Worm (Caenorhabditis elegans): ENCODE results near the gene T24F1.4.

T24F1.4 gene

DNA sequence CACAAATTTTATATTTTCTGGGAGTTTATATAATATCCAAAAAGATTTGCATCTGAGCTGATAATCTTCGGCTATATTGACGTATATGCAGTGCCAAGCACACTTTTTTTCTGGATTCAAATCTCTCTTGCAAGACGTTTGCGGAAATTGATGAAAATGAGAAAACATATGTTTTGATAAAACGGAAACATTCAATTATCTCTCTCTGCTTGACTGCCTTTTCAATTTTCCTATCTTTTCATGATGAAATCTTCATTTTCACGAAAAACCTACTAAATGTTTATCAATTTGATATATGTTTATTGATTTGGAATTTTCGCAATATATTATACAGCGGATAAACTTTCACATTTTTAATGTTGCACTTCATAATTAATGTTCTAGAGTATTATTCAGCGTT, 6.1 kb downstream of the T24F1.4 start:
- TF ChIP-seq nhr-85 (tag) (peak; percentile 61), lin-14 (GFP tag; optimal IDR thresholded peaks at IDR 0.05) (peak; percentile 34), lin-35 (GFP tag; optimal IDR thresholded peaks at IDR 0.05) (no peak), blmp-1 (tag; optimal IDR thresholded peaks at IDR 0.05) (peak; percentile 70), dsc-1 (tag; optimal IDR thresholded peaks at IDR 0.05) (peak; percentile 44)

DNA sequence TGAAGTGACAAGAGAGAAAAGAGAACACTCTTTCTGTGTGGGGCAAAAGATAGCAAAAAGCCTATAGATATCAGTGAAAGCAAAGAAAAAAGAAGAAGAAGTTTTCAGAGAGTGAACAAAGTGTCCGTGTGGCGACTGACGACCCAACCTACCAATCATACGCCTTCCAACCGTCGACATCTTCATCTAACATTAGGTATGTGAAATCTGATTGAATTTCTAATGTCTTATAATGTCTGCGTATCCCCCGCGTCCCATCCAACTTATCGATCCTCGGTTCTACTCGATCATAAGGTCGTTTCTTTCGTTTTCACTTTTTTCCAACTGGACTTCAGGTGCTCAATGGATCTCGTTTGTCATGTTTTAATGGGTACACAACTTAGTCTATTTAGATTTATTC, 6.7 kb downstream of the T24F1.4 start:
- TF ChIP-seq nhr-85 (tag) (peak; percentile 77), lin-35 (GFP tag; optimal IDR thresholded peaks at IDR 0.05) (peak in 1 of 2 experiments; percentile 43), unc-30 (tag; optimal IDR thresholded peaks at IDR 0.05) (no peak), blmp-1 (tag; optimal IDR thresholded peaks at IDR 0.05) (peak; percentile 94), jun-1 (tag; optimal IDR thresholded peaks at IDR 0.05) (no peak), mdl-1 (tag; optimal IDR thresholded peaks at IDR 0.05) (peak in 1 of 2 experiments; percentile 10), efl-1 (optimal IDR thresholded peaks at IDR 0.05) (no peak), efl-1 (GFP tag; optimal IDR thresholded peaks at IDR 0.05 in 1 of 2) (peak in 1 of 2 experiments; percentile 73), ceh-90 (tag; optimal IDR thresholded peaks at IDR 0.05) (no peak), lin-14 (GFP tag; optimal IDR thresholded peaks at IDR 0.05) (peak; percentile 29), elt-3 (tag; optimal IDR thresholded peaks at IDR 0.05) (peak in 1 of 6 experiments; percentile 39)

DNA sequence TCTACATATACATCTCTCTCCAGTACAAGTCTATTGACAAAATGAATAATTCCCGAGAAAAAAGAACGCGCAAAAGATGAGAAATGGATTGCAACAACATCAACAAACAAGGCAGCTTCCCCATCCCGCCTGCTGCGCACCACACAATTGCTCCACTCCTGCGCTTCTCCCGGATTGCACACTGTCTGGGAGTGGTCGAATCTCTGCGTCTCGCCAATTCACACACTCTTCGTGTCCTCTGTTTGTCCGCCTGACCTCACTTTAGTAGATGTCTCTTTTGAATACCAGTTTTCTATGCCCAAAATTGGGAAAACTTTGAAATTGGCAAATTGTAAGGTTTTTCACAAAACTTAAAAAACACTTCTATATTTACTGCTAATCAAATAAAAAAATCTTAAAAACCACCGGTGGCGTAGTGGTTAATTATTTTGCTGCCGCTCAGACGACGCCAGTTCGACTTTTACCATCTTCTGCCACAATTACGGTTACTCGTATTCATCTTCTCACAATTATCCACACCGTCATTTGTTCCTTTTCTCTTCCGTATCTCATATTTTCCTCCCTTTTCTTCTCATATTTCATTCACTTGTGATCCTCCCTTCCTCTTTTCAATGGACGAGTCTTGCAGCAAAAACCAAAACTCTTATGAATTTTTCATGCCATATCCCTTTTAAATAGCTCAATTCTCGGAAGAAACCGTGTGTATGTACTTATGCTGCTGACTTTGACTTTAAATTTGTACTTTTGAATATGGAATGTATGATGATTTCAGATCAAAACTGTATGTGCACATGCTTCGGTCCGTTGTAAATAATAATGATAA, 8.2 kb downstream of the T24F1.4 start, which contains the start of gene rsf-1:
rsf-1 (plus strand) TSS at position 773 of the 823 bp plus-strand sequence.
- TF ChIP-seq efl-1 (optimal IDR thresholded peaks at IDR 0.05) (peak; percentile 43 to 58), efl-1 (GFP tag; optimal IDR thresholded peaks at IDR 0.05 in 1 of 2) (peak in 1 of 2 experiments; percentile 89), tbx-2 (tag; optimal IDR thresholded peaks at IDR 0.05) (peak; percentile 15), dpl-1 (GFP tag; optimal IDR thresholded peaks at IDR 0.05) (peak in 1 of 3 experiments; percentile 4), C16A3.4 (tag; optimal IDR thresholded peaks at IDR 0.05) (no peak), nhr-71 (tag; optimal IDR thresholded peaks at IDR 0.05) (peak; percentile 3), nhr-20 (tag; optimal IDR thresholded peaks at IDR 0.05) (peak; percentile 10), skn-1 (tag; optimal IDR thresholded peaks at IDR 0.05) (peak; percentile 24), snu-23 (GFP tag; optimal IDR thresholded peaks at IDR 0.05) (peak; percentile 14), lin-35 (GFP tag; optimal IDR thresholded peaks at IDR 0.05) (peak; percentile 0 to 9), swsn-7 (tag; optimal IDR thresholded peaks at IDR 0.05) (peak; percentile 25), nhr-84 (tag; optimal IDR thresholded peaks at IDR 0.05) (no peak), rnt-1 (tag; optimal IDR thresholded peaks at IDR 0.05) (no peak), snpc-4 (tag; optimal IDR thresholded peaks at IDR 0.05) (no peak), grh-1 (GFP tag; IDR thresholded peaks at IDR 0.05) (peak; percentile 31; the same call in 1 of the 2 replicates), nhr-85 (tag) (peak; percentile 31), tlp-1 (tag; optimal IDR thresholded peaks at IDR 0.05) (no peak), ceh-82 (tag; optimal IDR thresholded peaks at IDR 0.05) (peak in 1 of 3 experiments; percentile 21), ceh-88 (GFP tag; IDR thresholded peaks at IDR 0.05) (peak; percentile 13; the same call in 1 of the 2 replicates), lin-15B (tag; optimal IDR thresholded peaks at IDR 0.05) (no peak), unc-86 (tag; optimal IDR thresholded peaks at IDR 0.05) (peak; percentile 53), lin-14 (GFP tag; optimal IDR thresholded peaks at IDR 0.05) (peak; percentile 57), nhr-47 (tag; optimal IDR thresholded peaks at IDR 0.05) (peak; percentile 24), lsy-2 (tag; optimal IDR thresholded peaks at IDR 0.05) (peak in 1 of 2 experiments; percentile 25)

DNA sequence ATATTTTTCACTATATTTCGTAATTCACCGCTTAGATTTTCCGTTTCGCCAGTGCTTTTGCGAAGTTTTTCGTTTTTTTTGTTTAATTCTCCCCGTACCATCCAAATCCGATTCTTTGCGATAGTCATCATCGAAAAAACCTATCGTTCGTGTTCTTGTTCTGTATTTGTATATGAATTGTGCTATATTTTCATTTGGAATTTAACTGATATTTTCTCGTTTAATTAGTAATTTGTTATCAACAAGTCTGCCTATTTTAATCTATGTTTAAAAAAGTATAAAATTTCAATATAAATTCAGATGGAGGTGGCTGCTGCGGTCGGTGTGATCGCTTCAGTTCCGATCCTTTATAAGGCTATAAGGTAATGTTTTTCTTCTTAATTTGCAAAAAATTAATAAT, 11.5 kb downstream of the T24F1.4 start, which contains the start of gene samp-1:
samp-1 (plus strand) TSS at position 301 of the 400 bp plus-strand sequence.
- TF ChIP-seq lin-39 (tag; optimal IDR thresholded peaks at IDR 0.05) (no peak), egl-27 (tag; optimal IDR thresholded peaks at IDR 0.05) (no peak), lsy-2 (tag; optimal IDR thresholded peaks at IDR 0.05) (no peak), snu-23 (GFP tag; optimal IDR thresholded peaks at IDR 0.05) (no peak), nhr-12 (tag; optimal IDR thresholded peaks at IDR 0.05) (no peak)
